Fruit fly (Drosophila melanogaster): ENCODE data around the gene Sfxn2.

dm6 chr3L:19097102-19097501 is 34.1 kb downstream of the Sfxn2 start:
- TF ChIP-seq Dll (optimal IDR thresholded peaks at IDR 0.05) (no peak), EcR (GFP tag; optimal IDR thresholded peaks at IDR 0.05) (no peak), psq (optimal IDR thresholded peaks at IDR 0.05) (no peak), CG8478 (optimal IDR thresholded peaks at IDR 0.05) (no peak)
